Worm (Caenorhabditis elegans) whole organism, mixed stage, embryonic: ENCODE measurements around the gene C14A6.5.

ENCODE experiments used
- bed-3 ChIP-seq: fragments of 200-800 bp; sonication (Bioruptor generic); optimal IDR thresholded peaks from 3 replicates; lab custom pipeline; 2018; ENCODE audit warnings: mild to moderate bottlenecking, missing genetic modification characterization, moderate library complexity, missing compliant biosample characterization
- blmp-1 ChIP-seq: fragments of 150-350 bp; optimal IDR thresholded peaks from 2 replicates; lab custom pipeline; 2014; ENCODE audit warnings: missing biosample characterization, missing genetic modification characterization
- ceh-39 ChIP-seq: fragments of 150-350 bp; optimal IDR thresholded peaks from 2 replicates; lab custom pipeline; 2014; ENCODE audit warnings: missing biosample characterization, missing genetic modification characterization
- ceh-43 ChIP-seq: fragments of 200-800 bp; sonication (Bioruptor generic); optimal IDR thresholded peaks from 2 replicates; lab custom pipeline; 2018; ENCODE audit warnings: mild to moderate bottlenecking, missing genetic modification characterization, moderate library complexity, missing compliant biosample characterization
- ceh-83 ChIP-seq: fragments of 200-800 bp; sonication (Bioruptor generic); optimal IDR thresholded peaks from 2 replicates; lab custom pipeline; 2018; ENCODE audit warnings: mild to moderate bottlenecking, missing genetic modification characterization, missing compliant biosample characterization
- ces-1 ChIP-seq: fragments of 150-350 bp; optimal IDR thresholded peaks from 2 replicates; lab custom pipeline; 2014; ENCODE audit warnings: missing biosample characterization, missing genetic modification reagents, missing genetic modification characterization
- cnd-1 ChIP-seq: fragments of 200-800 bp; sonication (Bioruptor generic); optimal IDR thresholded peaks from 2 replicates; lab custom pipeline; 2018; ENCODE audit warnings: mild to moderate bottlenecking, missing genetic modification characterization, missing compliant biosample characterization
- drap-1 ChIP-seq: fragments of 200-800 bp; sonication (Bioruptor generic); optimal IDR thresholded peaks from 3 replicates; lab custom pipeline; 2018; ENCODE audit warnings: mild to moderate bottlenecking, missing genetic modification characterization, missing compliant biosample characterization
- elt-1 ChIP-seq: sonication (generic microtip); optimal IDR thresholded peaks from 2 replicates; lab custom pipeline; 2017; ENCODE audit warnings: missing genetic modification characterization, mild to moderate bottlenecking, missing compliant biosample characterization, antibody characterized with exemption, moderate library complexity, borderline replicate concordance; ENCODE audit not compliant: insufficient read depth
- elt-3 ChIP-seq: fragments of 150-350 bp; optimal IDR thresholded peaks from 2 replicates; lab custom pipeline; 2014; ENCODE audit warnings: missing biosample characterization, missing genetic modification characterization
- flh-1 ChIP-seq: fragments of 200-800 bp; sonication (Bioruptor generic); optimal IDR thresholded peaks from 2 replicates; lab custom pipeline; 2018; ENCODE audit warnings: mild to moderate bottlenecking, missing genetic modification characterization, moderate library complexity, missing compliant biosample characterization
- ham-2 ChIP-seq: fragments of 200-800 bp; sonication (Bioruptor generic); optimal IDR thresholded peaks from 2 replicates; lab custom pipeline; 2018; ENCODE audit warnings: mild to moderate bottlenecking, missing genetic modification characterization, missing compliant biosample characterization
- lin-32 ChIP-seq: fragments of 200-800 bp; sonication (Bioruptor generic); optimal IDR thresholded peaks from 2 replicates; lab custom pipeline; 2018; ENCODE audit warnings: mild to moderate bottlenecking, missing genetic modification characterization, missing compliant biosample characterization
- lsy-2 ChIP-seq: fragments of 150-350 bp; optimal IDR thresholded peaks from 2 replicates; lab custom pipeline; 2014; ENCODE audit warnings: missing biosample characterization, missing genetic modification characterization
- mab-5 ChIP-seq: fragments of 150-350 bp; optimal IDR thresholded peaks from 2 replicates; lab custom pipeline; 2014; ENCODE audit warnings: missing biosample characterization, missing genetic modification characterization
- mep-1 ChIP-seq: fragments of 150-350 bp; optimal IDR thresholded peaks from 2 replicates; lab custom pipeline; 2017; ENCODE audit warnings: missing biosample characterization, missing genetic modification reagents, missing genetic modification characterization, inconsistent platforms
- mls-2 ChIP-seq: sonication (generic microtip); optimal IDR thresholded peaks from 2 replicates; lab custom pipeline; 2016; ENCODE audit warnings: mild to moderate bottlenecking, missing genetic modification characterization, moderate library complexity, missing compliant biosample characterization
- nhr-12 ChIP-seq: fragments of 150-350 bp; optimal IDR thresholded peaks from 2 replicates; lab custom pipeline; 2014; ENCODE audit warnings: missing biosample characterization, missing genetic modification characterization
- nhr-2 ChIP-seq: fragments of 150-350 bp; optimal IDR thresholded peaks from 2 replicates; lab custom pipeline; 2014; ENCODE audit warnings: missing biosample characterization, missing genetic modification characterization
- nhr-237 ChIP-seq: fragments of 150-350 bp; optimal IDR thresholded peaks from 2 replicates; lab custom pipeline; 2014; ENCODE audit warnings: missing biosample characterization, missing genetic modification characterization
- nhr-28 ChIP-seq: fragments of 150-350 bp; optimal IDR thresholded peaks from 2 replicates; lab custom pipeline; 2014; ENCODE audit warnings: missing biosample characterization, missing genetic modification characterization
- nhr-76 ChIP-seq: sonication (generic microtip); optimal IDR thresholded peaks from 2 replicates; lab custom pipeline; 2017; ENCODE audit warnings: missing biosample characterization, missing genetic modification characterization
- pha-4 ChIP-seq: fragments of 150-350 bp; optimal IDR thresholded peaks from 2 replicates; lab custom pipeline; 2018; ENCODE audit warnings: missing biosample characterization, missing genetic modification reagents, missing genetic modification characterization
- sem-2 ChIP-seq: fragments of 200-800 bp; sonication (Bioruptor generic); optimal IDR thresholded peaks from 2 replicates; lab custom pipeline; 2018; ENCODE audit warnings: mild to moderate bottlenecking, missing genetic modification characterization, missing compliant biosample characterization
- sptf-1 ChIP-seq: sonication (generic microtip); optimal IDR thresholded peaks from 2 replicates; lab custom pipeline; 2017; ENCODE audit warnings: mild to moderate bottlenecking, missing genetic modification characterization, moderate library complexity, missing compliant biosample characterization
- tbx-8 ChIP-seq: fragments of 200-800 bp; sonication (Bioruptor generic); optimal IDR thresholded peaks from 2 replicates; lab custom pipeline; 2018; ENCODE audit warnings: mild to moderate bottlenecking, missing genetic modification characterization, moderate library complexity, missing compliant biosample characterization
- unc-39 ChIP-seq: fragments of 150-350 bp; optimal IDR thresholded peaks from 2 replicates; lab custom pipeline; 2014; ENCODE audit warnings: missing biosample characterization, missing genetic modification characterization
- unc-62 ChIP-seq: fragments of 150-350 bp; optimal IDR thresholded peaks from 2 replicates; lab custom pipeline; 2014; ENCODE audit warnings: missing biosample characterization, missing genetic modification reagents, missing genetic modification characterization
- zip-8 ChIP-seq: fragments of 150-350 bp; optimal IDR thresholded peaks from 2 replicates; lab custom pipeline; 2014; ENCODE audit warnings: missing biosample characterization, missing genetic modification characterization
- ztf-11 ChIP-seq: fragments of 150-350 bp; optimal IDR thresholded peaks from 2 replicates; lab custom pipeline; 2014; ENCODE audit warnings: missing biosample characterization, missing genetic modification characterization

Gene C14A6.5

ce11 chrV:18157707-18158106, 7.0 kb downstream of the C14A6.5 start, which contains the start of gene clec-48:
clec-48 (plus strand) TSS chrV:18158026.
- TF ChIP-seq elt-1 (tag; lab: Kevin White, UChicago) (no peak), flh-1 (GFP tag; lab: Kevin White, UChicago) (no peak), unc-39 (no peak), mab-5 (tag; lab: Kevin White, UChicago) (no peak), cnd-1 (tag; lab: Kevin White, UChicago) (no peak), ceh-39 (tag; lab: Kevin White, UChicago) (no peak), tbx-8 (GFP tag; lab: Kevin White, UChicago) (no peak), ces-1 (GFP tag; lab: Kevin White, UChicago) (no peak), nhr-76 (no peak)

- TF ChIP-seq cnd-1 (tag; lab: Kevin White, UChicago) (no peak), unc-62 (GFP tag; lab: Kevin White, UChicago) (no peak), lin-32 (GFP tag; lab: Kevin White, UChicago) (no peak), nhr-12 (tag; lab: Kevin White, UChicago) (no peak), ceh-39 (tag; lab: Kevin White, UChicago) (no peak), mep-1 (no peak)
Observed at ce11 chrV:18146077-18146476, 18.6 kb downstream of the C14A6.5 start, which contains the start of gene C14A6.3. C14A6.3 (plus strand) TSS chrV:18146377.

- TF ChIP-seq nhr-237 (tag; lab: Kevin White, UChicago) = no peak
- TF ChIP-seq mls-2 (tag; lab: Kevin White, UChicago) = no peak
- TF ChIP-seq nhr-28 (tag; lab: Kevin White, UChicago) = no peak
- TF ChIP-seq ces-1 (GFP tag; lab: Kevin White, UChicago) = no peak
- TF ChIP-seq nhr-12 (tag; lab: Kevin White, UChicago) = no peak
- no peak for TF ChIP-seq sptf-1 (tag; lab: Kevin White, UChicago)
- no peak for TF ChIP-seq zip-8 (tag; lab: Kevin White, UChicago)
- TF ChIP-seq nhr-2 (tag; lab: Kevin White, UChicago) = no peak
- no peak for TF ChIP-seq nhr-76
- no peak for TF ChIP-seq ceh-83 (GFP tag; lab: Kevin White, UChicago)
- TF ChIP-seq, all 35 proteins: peak for 0
Observed at ce11 chrV:18144442-18144841, 20.2 kb downstream of the C14A6.5 start.

- TF ChIP-seq lsy-2 (no peak), mab-5 (tag; lab: Kevin White, UChicago) (no peak), tbx-8 (GFP tag; lab: Kevin White, UChicago) (no peak), ztf-11 (tag; lab: Kevin White, UChicago) (no peak), nhr-28 (tag; lab: Kevin White, UChicago) (no peak), mep-1 (no peak), sem-2 (GFP tag; lab: Kevin White, UChicago) (no peak), unc-39 (no peak), unc-62 (GFP tag; lab: Kevin White, UChicago) (no peak)
Observed at ce11 chrV:18143445-18143844, 21.2 kb downstream of the C14A6.5 start, which contains the start of gene Y37H2A.14. Y37H2A.14 (plus strand) TSS chrV:18143745.

- TF ChIP-seq tbx-8 (GFP tag; lab: Kevin White, UChicago) = no peak
- no peak for TF ChIP-seq ceh-83 (GFP tag; lab: Kevin White, UChicago)
- TF ChIP-seq ztf-11 (tag; lab: Kevin White, UChicago) = no peak
- TF ChIP-seq nhr-76 = no peak
- TF ChIP-seq ham-2 (GFP tag; lab: Kevin White, UChicago) = no peak
- no peak for TF ChIP-seq elt-3 (tag; lab: Kevin White, UChicago)
- no peak for TF ChIP-seq lsy-2
- TF ChIP-seq zip-8 (tag; lab: Kevin White, UChicago) = no peak
- no peak for TF ChIP-seq flh-1 (GFP tag; lab: Kevin White, UChicago)
- TF ChIP-seq pha-4 (tag; lab: Kevin White, UChicago) = no peak
- TF ChIP-seq, all 35 proteins: peak for 0
Observed at ce11 chrV:18142549-18142948, 22.1 kb downstream of the C14A6.5 start, which contains the start of gene Y37H2A.13. Y37H2A.13 (plus strand) TSS chrV:18142849.

ce11 chrV:18141161-18141560, 23.5 kb downstream of the C14A6.5 start, which contains the start of gene Y37H2A.11:
Y37H2A.11 (plus strand) TSS chrV:18141461.
- TF ChIP-seq mab-5 (tag; lab: Kevin White, UChicago) (no peak), sptf-1 (tag; lab: Kevin White, UChicago) (no peak), ceh-39 (tag; lab: Kevin White, UChicago) (no peak), mls-2 (tag; lab: Kevin White, UChicago) (no peak), drap-1 (no peak), tbx-8 (GFP tag; lab: Kevin White, UChicago) (no peak), ham-2 (GFP tag; lab: Kevin White, UChicago) (no peak), ceh-43 (GFP tag; lab: Kevin White, UChicago) (no peak), ces-1 (GFP tag; lab: Kevin White, UChicago) (no peak), bed-3 (GFP tag; lab: Kevin White, UChicago) (no peak), blmp-1 (no peak), nhr-28 (tag; lab: Kevin White, UChicago) (no peak), nhr-12 (tag; lab: Kevin White, UChicago) (no peak), nhr-76 (no peak), mep-1 (no peak), unc-62 (GFP tag; lab: Kevin White, UChicago) (no peak), sem-2 (GFP tag; lab: Kevin White, UChicago) (no peak)
- TF ChIP-seq, all 35 proteins: peak for 0
